Fruit fly (Drosophila melanogaster): ENCODE results near the gene CG5390.

The CG5390 gene

dm6 chr2L:10305538-10306147 is 751 bp downstream of the CG5390 start:
- TF ChIP-seq Pif1B (GFP tag; optimal IDR thresholded peaks at IDR 0.05) (no peak), CG4496 (GFP tag; IDR thresholded peaks at IDR 0.05) (no peak), D1 (tag; optimal IDR thresholded peaks at IDR 0.05) (no peak), CG13204 (GFP tag; optimal IDR thresholded peaks at IDR 0.05) (no peak), CG17806 (tag; optimal IDR thresholded peaks at IDR 0.05) (no peak), CG14655 (GFP tag; optimal IDR thresholded peaks at IDR 0.05) (no peak), Snoo (tag; optimal IDR thresholded peaks at IDR 0.05) (no peak), CG10348 (GFP tag; IDR thresholded peaks at IDR 0.05) (no peak), Pif1A (GFP tag; optimal IDR thresholded peaks at IDR 0.05) (no peak), CG15710 (tag; optimal IDR thresholded peaks at IDR 0.05) (no peak), rn (GFP tag; IDR thresholded peaks at IDR 0.05) (no peak)

- TF ChIP-seq EcR (GFP tag; optimal IDR thresholded peaks at IDR 0.05) (no peak), Pif1B (GFP tag; optimal IDR thresholded peaks at IDR 0.05) (no peak), CG10348 (GFP tag; IDR thresholded peaks at IDR 0.05) (no peak), Pif1A (GFP tag; optimal IDR thresholded peaks at IDR 0.05) (no peak)
Observed at dm6 chr2L:10303786-10304185, 2.6 kb downstream of the CG5390 start, which contains the start of gene nmd. TSS of gene nmd (minus strand) at chr2L:10303947.

dm6 chr2L:10301918-10302317 is 4.5 kb downstream of the CG5390 start, which contains the start of gene CG13138:
TSS of gene CG13138 (minus strand) at chr2L:10302018.
- TF ChIP-seq CG14655 (GFP tag; optimal IDR thresholded peaks at IDR 0.05) = no peak
- TF ChIP-seq CG15710 (tag; optimal IDR thresholded peaks at IDR 0.05) = no peak
- TF ChIP-seq EcR (GFP tag; optimal IDR thresholded peaks at IDR 0.05) = no peak
- TF ChIP-seq Pif1A (GFP tag; optimal IDR thresholded peaks at IDR 0.05) = no peak
- no peak for TF ChIP-seq CG34367 (tag; optimal IDR thresholded peaks at IDR 0.05)
- TF ChIP-seq rn (GFP tag; IDR thresholded peaks at IDR 0.05) = no peak
- no peak for TF ChIP-seq CG32121 (GFP tag; IDR thresholded peaks at IDR 0.05)
- no peak for TF ChIP-seq Pif1B (GFP tag; optimal IDR thresholded peaks at IDR 0.05)
- TF ChIP-seq Snoo (tag; optimal IDR thresholded peaks at IDR 0.05) = no peak
- TF ChIP-seq CG17806 (tag; optimal IDR thresholded peaks at IDR 0.05) = no peak
- no peak for TF ChIP-seq gl (tag; optimal IDR thresholded peaks at IDR 0.05)
- no peak for TF ChIP-seq CG8159 (tag; optimal IDR thresholded peaks at IDR 0.05)
- TF ChIP-seq Ets98B (GFP tag; IDR thresholded peaks at IDR 0.05) = no peak

dm6 chr2L:10299810-10300147 is 6.6 kb downstream of the CG5390 start, which contains the start of gene CYLD:
TSS of gene CYLD (minus strand) at chr2L:10299847.
- TF ChIP-seq Ets98B (GFP tag; IDR thresholded peaks at IDR 0.05) (no peak; the same call in 1 of the 2 replicates), CG9948 (tag; optimal IDR thresholded peaks at IDR 0.05) (peak; percentile 58), CG15710 (tag; optimal IDR thresholded peaks at IDR 0.05) (peak; percentile 50), CG8159 (tag; optimal IDR thresholded peaks at IDR 0.05) (no peak), CG10348 (GFP tag; IDR thresholded peaks at IDR 0.05) (no peak), Snoo (tag; optimal IDR thresholded peaks at IDR 0.05) (peak; percentile 38), Pif1A (GFP tag; optimal IDR thresholded peaks at IDR 0.05) (no peak), Pif1B (GFP tag; optimal IDR thresholded peaks at IDR 0.05) (no peak), CG4496 (GFP tag; IDR thresholded peaks at IDR 0.05) (no peak), CG12605 (GFP tag; IDR thresholded peaks at IDR 0.05) (no peak), CG14655 (GFP tag; optimal IDR thresholded peaks at IDR 0.05) (no peak), fd96Ca (GFP tag; IDR thresholded peaks at IDR 0.05) (no peak), D1 (tag; optimal IDR thresholded peaks at IDR 0.05) (peak; percentile 82), gl (tag; optimal IDR thresholded peaks at IDR 0.05) (no peak), EcR (GFP tag; optimal IDR thresholded peaks at IDR 0.05) (no peak), CG13204 (GFP tag; optimal IDR thresholded peaks at IDR 0.05) (no peak), CG8301 (tag; optimal IDR thresholded peaks at IDR 0.05) (peak; percentile 68), CG34367 (tag; optimal IDR thresholded peaks at IDR 0.05) (peak; percentile 43), CG32121 (GFP tag; IDR thresholded peaks at IDR 0.05) (peak; percentile 76; the same call in 1 of the 2 replicates), rn (GFP tag; IDR thresholded peaks at IDR 0.05) (no peak), CG17806 (tag; optimal IDR thresholded peaks at IDR 0.05) (peak; percentile 66)

dm6 chr2L:10299077-10299809 is 7.2 kb downstream of the CG5390 start:
- TF ChIP-seq CG8301 (tag; optimal IDR thresholded peaks at IDR 0.05) (peak; percentile 6), CG4496 (GFP tag; IDR thresholded peaks at IDR 0.05) (no peak), Pif1B (GFP tag; optimal IDR thresholded peaks at IDR 0.05) (no peak), CG32121 (GFP tag; IDR thresholded peaks at IDR 0.05) (peak; percentile 43; the same call in 1 of the 2 replicates), Ets98B (GFP tag; IDR thresholded peaks at IDR 0.05) (no peak), CG12605 (GFP tag; IDR thresholded peaks at IDR 0.05) (no peak), D1 (tag; optimal IDR thresholded peaks at IDR 0.05) (no peak), CG34367 (tag; optimal IDR thresholded peaks at IDR 0.05) (no peak), Pif1A (GFP tag; optimal IDR thresholded peaks at IDR 0.05) (no peak)

dm6 chr2L:10298306-10298705 is 8.1 kb downstream of the CG5390 start:
- TF ChIP-seq EcR (GFP tag; optimal IDR thresholded peaks at IDR 0.05) = no peak
- no peak for TF ChIP-seq fd96Ca (GFP tag; IDR thresholded peaks at IDR 0.05)
- TF ChIP-seq CG32121 (GFP tag; IDR thresholded peaks at IDR 0.05) = no peak
- no peak for TF ChIP-seq D1 (tag; optimal IDR thresholded peaks at IDR 0.05)
- no peak for TF ChIP-seq CG8159 (tag; optimal IDR thresholded peaks at IDR 0.05)
- TF ChIP-seq CG15710 (tag; optimal IDR thresholded peaks at IDR 0.05) = no peak
- no peak for TF ChIP-seq CG14655 (GFP tag; optimal IDR thresholded peaks at IDR 0.05)
- no peak for TF ChIP-seq CG34367 (tag; optimal IDR thresholded peaks at IDR 0.05)
- no peak for TF ChIP-seq CG13204 (GFP tag; optimal IDR thresholded peaks at IDR 0.05)
- TF ChIP-seq Pif1B (GFP tag; optimal IDR thresholded peaks at IDR 0.05) = no peak
- TF ChIP-seq Pif1A (GFP tag; optimal IDR thresholded peaks at IDR 0.05) = no peak
- no peak for TF ChIP-seq gl (tag; optimal IDR thresholded peaks at IDR 0.05)
- TF ChIP-seq rn (GFP tag; IDR thresholded peaks at IDR 0.05) = no peak
- TF ChIP-seq CG9948 (tag; optimal IDR thresholded peaks at IDR 0.05) = no peak
- TF ChIP-seq CG4496 (GFP tag; IDR thresholded peaks at IDR 0.05) = no peak
- TF ChIP-seq CG10348 (GFP tag; IDR thresholded peaks at IDR 0.05) = no peak
- TF ChIP-seq Ets98B (GFP tag; IDR thresholded peaks at IDR 0.05) = no peak
